Worm (Caenorhabditis elegans): ENCODE data around the gene W02D7.8.

W02D7.8 gene

DNA sequence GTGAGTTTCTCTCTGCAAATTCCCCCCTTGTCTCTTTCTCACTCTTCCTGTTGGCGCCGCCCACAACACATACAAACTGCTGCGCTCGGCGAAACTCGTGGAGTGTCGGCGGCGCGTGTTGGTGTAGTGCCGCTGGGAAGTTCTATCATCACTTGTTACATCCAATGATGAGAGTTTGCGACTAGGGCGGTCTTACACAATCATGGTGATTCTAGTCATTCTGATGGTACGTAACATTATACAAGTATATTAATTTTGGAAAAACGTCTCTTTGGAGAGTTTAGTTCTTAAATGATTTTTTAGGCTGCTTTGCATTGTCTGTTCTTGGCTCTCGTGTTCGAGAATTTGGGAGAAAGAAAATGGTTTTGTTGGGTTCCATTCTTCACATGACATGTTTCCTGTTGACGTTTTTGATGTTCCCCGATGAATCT, 42.7 kb upstream of the W02D7.8 start (continued):
- peak; percentile 46 for TF ChIP-seq F52B5.7 (tag; optimal IDR thresholded peaks at IDR 0.05)
- TF ChIP-seq snpc-1.1 (tag; optimal IDR thresholded peaks at IDR 0.05; ENCODE audit: insufficient read depth) = peak; percentile 99
- peak; percentile 96 for TF ChIP-seq dox-1 (GFP tag; IDR thresholded peaks at IDR 0.05)
- peak; percentile 65 for TF ChIP-seq gei-17 (GFP tag; optimal IDR thresholded peaks at IDR 0.05)
- peak; percentile 85 for TF ChIP-seq Y53G8AR.9 (GFP tag; conservative IDR thresholded peaks at IDR 0.05)
- peak; percentile 98 for TF ChIP-seq snpc-1.3 (tag; optimal IDR thresholded peaks at IDR 0.05; ENCODE audit: insufficient read depth)
- TF ChIP-seq pbrm-1 (GFP tag; IDR thresholded peaks at IDR 0.05) = peak; percentile 99
- TF ChIP-seq rpc-1 (optimal IDR thresholded peaks at IDR 0.05) = peak; percentile 10
- peak; percentile 18 for TF ChIP-seq rpc-1 (tag; optimal IDR thresholded peaks at IDR 0.05)
- TF ChIP-seq dpff-1 (tag; optimal IDR thresholded peaks at IDR 0.05) = no peak
- peak; percentile 78 for TF ChIP-seq chd-7 (tag; optimal IDR thresholded peaks at IDR 0.05)
- peak; percentile 34 for TF ChIP-seq ets-4 (GFP tag; optimal IDR thresholded peaks at IDR 0.05)
- peak; percentile 47 for TF ChIP-seq ceh-91 (GFP tag; IDR thresholded peaks at IDR 0.05)
- TF ChIP-seq tbx-9 (tag; optimal IDR thresholded peaks at IDR 0.05; ENCODE audit: borderline replicate concordance) = no peak
- 0 out of 2 replicates have a peak, but pooled peaks have one; percentile 16 for TF ChIP-seq bed-2 (GFP tag; IDR thresholded peaks at IDR 0.05)
- 0 out of 2 replicates have a peak, but pooled peaks have one; percentile 56 for TF ChIP-seq ztf-28 (GFP tag; IDR thresholded peaks at IDR 0.05)
- TF ChIP-seq C06A6.2 (GFP tag; conservative IDR thresholded peaks at IDR 0.05) = 0 out of 2 replicates have a peak, but pooled peaks have one; percentile 25
- TF ChIP-seq F57C9.4 (tag; optimal IDR thresholded peaks at IDR 0.05) = no peak
- TF ChIP-seq T26A5.8 (tag; optimal IDR thresholded peaks at IDR 0.05) = no peak
- peak; percentile 55 for TF ChIP-seq F10E7.11 (tag; optimal IDR thresholded peaks at IDR 0.05)
- peak; percentile 79 for TF ChIP-seq unc-130 (GFP tag; optimal IDR thresholded peaks at IDR 0.05)
- peak; percentile 65 for TF ChIP-seq atf-7 (tag; optimal IDR thresholded peaks at IDR 0.05)
- TF ChIP-seq nfya-1 (tag; optimal IDR thresholded peaks at IDR 0.05; ENCODE audit: borderline replicate concordance, insufficient read depth) = no peak
- peak; percentile 86 for TF ChIP-seq mcd-1 (GFP tag; IDR thresholded peaks at IDR 0.05)
- TF ChIP-seq nhr-120 (GFP tag; IDR thresholded peaks at IDR 0.05) = no peak
- TF ChIP-seq ccch-3 (GFP tag; optimal IDR thresholded peaks at IDR 0.05) = no peak
- TF ChIP-seq lin-35 (GFP tag; optimal IDR thresholded peaks at IDR 0.05) = peak in 2 of 3 experiments; percentile 16 to 80
- TF ChIP-seq hrde-1 (tag; optimal IDR thresholded peaks at IDR 0.05; ENCODE audit: borderline replicate concordance) = peak; percentile 89
- TF ChIP-seq F23B12.7 (tag; optimal IDR thresholded peaks at IDR 0.05; ENCODE audit: insufficient read depth) = peak; percentile 94
- TF ChIP-seq attf-5 (GFP tag; optimal IDR thresholded peaks at IDR 0.05) = peak; percentile 46
- no peak for TF ChIP-seq Y79H2A.3 (GFP tag; conservative IDR thresholded peaks at IDR 0.05)
- peak; percentile 99 for TF ChIP-seq him-1 (tag; optimal IDR thresholded peaks at IDR 0.05)
- no peak for TF ChIP-seq zfh-2 (GFP tag; conservative IDR thresholded peaks at IDR 0.05)
- no peak for TF ChIP-seq sea-2 (GFP tag; IDR thresholded peaks at IDR 0.05)
- peak; percentile 17 for TF ChIP-seq somi-1 (GFP tag; optimal IDR thresholded peaks at IDR 0.05)
- peak; percentile 57 for TF ChIP-seq nhr-179 (tag; optimal IDR thresholded peaks at IDR 0.05)
- peak; percentile 74 for TF ChIP-seq F33H1.4 (GFP tag; IDR thresholded peaks at IDR 0.05)
- peak; percentile 65; the same call in 1 of the 2 replicates for TF ChIP-seq K11D2.4 (GFP tag; IDR thresholded peaks at IDR 0.05)
- TF ChIP-seq sptf-2 (GFP tag; optimal IDR thresholded peaks at IDR 0.05) = peak; percentile 93
- peak; percentile 61; the same call in 1 of the 2 replicates for TF ChIP-seq aptf-3 (GFP tag; IDR thresholded peaks at IDR 0.05)
- TF ChIP-seq ceh-100 (GFP tag; IDR thresholded peaks at IDR 0.05) = peak; percentile 66
- peak; percentile 97 for TF ChIP-seq hmg-1.2 (GFP tag; IDR thresholded peaks at IDR 0.05)
- TF ChIP-seq F49E8.2 (tag; optimal IDR thresholded peaks at IDR 0.05; ENCODE audit: insufficient read depth) = peak; percentile 96
- peak; percentile 28 for TF ChIP-seq K12H6.12 (tag; optimal IDR thresholded peaks at IDR 0.05)
- peak; percentile 0 for TF ChIP-seq zim-3 (tag; optimal IDR thresholded peaks at IDR 0.05)
- no peak for TF ChIP-seq ceh-79 (tag; optimal IDR thresholded peaks at IDR 0.05)
- TF ChIP-seq lsl-1 (GFP tag; optimal IDR thresholded peaks at IDR 0.05) = peak; percentile 81
- no peak for TF ChIP-seq fkh-3 (tag; optimal IDR thresholded peaks at IDR 0.05)
